Worm (Caenorhabditis elegans) whole organism, L4 larva: ENCODE data around the gene ZC513.14.

ENCODE experiments used
- F10B5.3 ChIP-seq: sonication (generic microtip); optimal IDR thresholded peaks from 2 replicates; lab custom pipeline; 2016; ENCODE audit warnings: mild to moderate bottlenecking, missing genetic modification characterization, missing compliant biosample characterization
- R02D3.7 ChIP-seq: fragments of 150-350 bp; sonication (generic microtip); optimal IDR thresholded peaks from 3 replicates; lab custom pipeline; 2014; ENCODE audit warnings: missing biosample characterization, missing genetic modification characterization
- T20F7.1 ChIP-seq: fragments of 200-800 bp; sonication (Bioruptor generic); optimal IDR thresholded peaks from 2 replicates; lab custom pipeline; 2018; ENCODE audit warnings: mild to moderate bottlenecking, missing genetic modification characterization, missing compliant biosample characterization
- T26A8.4 ChIP-seq: fragments of 200-800 bp; sonication (Bioruptor generic); IDR thresholded peaks from 2 replicates; pipeline ENCODE4 v1.3.6; 2022; ENCODE audit warnings: missing genetic modification characterization, missing compliant biosample characterization
- Y48G9A.11 ChIP-seq: fragments of 200-800 bp; sonication (Bioruptor generic); IDR thresholded peaks from 2 replicates; pipeline ENCODE4 v1.3.6; 2022; ENCODE audit warnings: missing genetic modification reagents, missing genetic modification characterization, missing compliant biosample characterization
- Y75B8A.6 ChIP-seq: fragments of 200-800 bp; sonication (Bioruptor generic); IDR thresholded peaks from 2 replicates; pipeline ENCODE4 v1.3.6; 2022; ENCODE audit warnings: missing genetic modification reagents, missing genetic modification characterization, missing compliant biosample characterization
- ZK337.2 ChIP-seq: fragments of 200-800 bp; sonication (Bioruptor generic); IDR thresholded peaks from 2 replicates; pipeline ENCODE4 v1.3.6; 2022; ENCODE audit warnings: missing genetic modification reagents, missing genetic modification characterization, missing compliant biosample characterization
- aha-1 ChIP-seq: fragments of 150-350 bp; peaks from one replicate; lab custom pipeline; 2014; ENCODE audit warnings: missing biosample characterization, missing genetic modification characterization
- ama-1 ChIP-seq: fragments of 150-350 bp; optimal IDR thresholded peaks from 2 replicates; lab custom pipeline; 2014; ENCODE audit warnings: inconsistent platforms, mixed read lengths
- arid-1 ChIP-seq: fragments of 200-800 bp; sonication (Bioruptor generic); conservative IDR thresholded peaks from 2 replicates; pipeline ENCODE4 v1.3.6; 2022; ENCODE audit warnings: missing genetic modification reagents, missing genetic modification characterization, missing compliant biosample characterization
- ceh-20 ChIP-seq: fragments of 200-800 bp; sonication (Bioruptor generic); IDR thresholded peaks from 2 replicates; pipeline ENCODE4 v1.3.6; 2022; ENCODE audit warnings: missing genetic modification reagents, missing genetic modification characterization, missing compliant biosample characterization
- ceh-62 ChIP-seq: sonication (generic microtip); optimal IDR thresholded peaks from 2 replicates; lab custom pipeline; 2017; ENCODE audit warnings: missing biosample characterization, missing genetic modification characterization
- ces-1 ChIP-seq: fragments of 150-350 bp; sonication (generic microtip); optimal IDR thresholded peaks from 4 replicates; lab custom pipeline; 2014; ENCODE audit warnings: missing biosample characterization, missing genetic modification reagents, missing genetic modification characterization
- ctbp-1 ChIP-seq: fragments of 200-800 bp; sonication (Bioruptor generic); IDR thresholded peaks from 2 replicates; pipeline ENCODE4 v1.3.6; 2022; ENCODE audit warnings: missing genetic modification reagents, missing genetic modification characterization, missing compliant biosample characterization
- daf-16 ChIP-seq, 3 experiments: sonication (generic microtip); optimal IDR thresholded peaks; 2 replicates each; lab custom pipeline; 2016 to 2017; ENCODE audit warnings: missing genetic modification characterization in 3 of 3, missing genetic modification reagents in 3 of 3, mild to moderate bottlenecking in 2 of 3, missing compliant biosample characterization in 2 of 3, missing biosample characterization in 1 of 3, moderate library complexity in 1 of 3
- daf-19 ChIP-seq: fragments of 200-800 bp; sonication (Bioruptor generic); conservative IDR thresholded peaks from 2 replicates; pipeline ENCODE4 v1.3.6; 2022; ENCODE audit warnings: missing genetic modification characterization, missing compliant biosample characterization
- daf-8 ChIP-seq: fragments of 200-800 bp; sonication (Bioruptor generic); IDR thresholded peaks from 2 replicates; pipeline ENCODE4 v1.3.6; 2022; ENCODE audit warnings: missing genetic modification characterization, missing compliant biosample characterization
- dmd-8 ChIP-seq: fragments of 200-800 bp; sonication (Bioruptor generic); IDR thresholded peaks from 2 replicates; pipeline ENCODE4 v1.3.6; 2022; ENCODE audit warnings: missing genetic modification characterization, missing compliant biosample characterization
- dmd-9 ChIP-seq: fragments of 200-800 bp; sonication (Bioruptor generic); IDR thresholded peaks from 2 replicates; pipeline ENCODE4 v1.3.6; 2022; ENCODE audit warnings: missing genetic modification reagents, missing genetic modification characterization, missing compliant biosample characterization
- dve-1 ChIP-seq: sonication (generic microtip); optimal IDR thresholded peaks from 2 replicates; lab custom pipeline; 2017; ENCODE audit warnings: antibody characterized with exemption, mild to moderate bottlenecking, missing genetic modification characterization, missing compliant biosample characterization; ENCODE audit not compliant: insufficient read depth
- fos-1 ChIP-seq: fragments of 150-350 bp; optimal IDR thresholded peaks from 2 replicates; lab custom pipeline; 2014; ENCODE audit warnings: missing biosample characterization, missing genetic modification characterization
- gei-8 ChIP-seq: fragments of 200-800 bp; sonication (Bioruptor generic); optimal IDR thresholded peaks from 2 replicates; lab custom pipeline; 2018; ENCODE audit warnings: mild to moderate bottlenecking, missing genetic modification characterization, missing compliant biosample characterization
- hlh-30 ChIP-seq: sonication (generic microtip); optimal IDR thresholded peaks from 2 replicates; lab custom pipeline; 2017; ENCODE audit warnings: antibody characterized with exemption, mild to moderate bottlenecking, missing genetic modification characterization, missing compliant biosample characterization; ENCODE audit not compliant: insufficient read depth
- hmg-1.1 ChIP-seq: fragments of 200-800 bp; sonication (Bioruptor generic); IDR thresholded peaks from 2 replicates; pipeline ENCODE4 v1.3.6; 2022; ENCODE audit warnings: missing genetic modification reagents, missing genetic modification characterization, missing compliant biosample characterization
- lin-1 ChIP-seq: fragments of 200-800 bp; sonication (Bioruptor generic); IDR thresholded peaks from 2 replicates; pipeline ENCODE4 v1.3.6; 2022; ENCODE audit warnings: missing genetic modification reagents, missing genetic modification characterization, missing compliant biosample characterization
- lin-13 ChIP-seq: fragments of 150-350 bp; optimal IDR thresholded peaks from 2 replicates; lab custom pipeline; 2014; ENCODE audit warnings: missing biosample characterization, missing genetic modification reagents, missing genetic modification characterization
- lin-29 ChIP-seq: fragments of 200-800 bp; sonication (Bioruptor generic); IDR thresholded peaks from 2 replicates; pipeline ENCODE4 v1.3.6; 2022; ENCODE audit warnings: missing genetic modification reagents, missing genetic modification characterization, missing compliant biosample characterization
- lin-38 ChIP-seq: fragments of 200-800 bp; sonication (Bioruptor generic); IDR thresholded peaks from 2 replicates; pipeline ENCODE4 v1.3.6; 2022; ENCODE audit warnings: missing genetic modification reagents, missing genetic modification characterization, missing compliant biosample characterization
- lin-39 ChIP-seq: fragments of 150-350 bp; optimal IDR thresholded peaks from 2 replicates; lab custom pipeline; 2014; ENCODE audit warnings: missing biosample characterization, missing genetic modification reagents, missing genetic modification characterization
- mdl-1 ChIP-seq, 2 experiments: fragments of 150-350 bp in 1 of 2; sonication (generic microtip) in 1 of 2; optimal IDR thresholded peaks; 2 replicates each; lab custom pipeline; 2014 to 2017; ENCODE audit warnings: missing biosample characterization in 2 of 2, missing genetic modification characterization in 2 of 2
- mep-1 ChIP-seq: fragments of 150-350 bp; sonication (generic microtip); optimal IDR thresholded peaks from 3 replicates; lab custom pipeline; 2014; ENCODE audit warnings: missing biosample characterization, missing genetic modification characterization
- mes-2 ChIP-seq: sonication (generic microtip); optimal IDR thresholded peaks from 2 replicates; lab custom pipeline; 2016; ENCODE audit warnings: missing genotype, mild to moderate bottlenecking, missing genetic modification characterization, missing compliant biosample characterization; ENCODE audit not compliant: poor library complexity, severe bottlenecking
- mxl-2 ChIP-seq: fragments of 200-800 bp; sonication (Bioruptor generic); conservative IDR thresholded peaks from 2 replicates; pipeline ENCODE4 v1.3.6; 2022; ENCODE audit warnings: missing genetic modification reagents, missing genetic modification characterization, missing compliant biosample characterization
- nhr-10 ChIP-seq: fragments of 150-350 bp; optimal IDR thresholded peaks from 2 replicates; lab custom pipeline; 2014; ENCODE audit warnings: missing biosample characterization, missing genetic modification characterization
- nhr-111 ChIP-seq: fragments of 200-800 bp; sonication (Bioruptor generic); optimal IDR thresholded peaks from 2 replicates; lab custom pipeline; 2018; ENCODE audit warnings: mild to moderate bottlenecking, missing genetic modification characterization, missing compliant biosample characterization
- nhr-25 ChIP-seq: sonication (generic microtip); optimal IDR thresholded peaks from 2 replicates; lab custom pipeline; 2017; ENCODE audit warnings: missing genetic modification characterization, mild to moderate bottlenecking, missing compliant biosample characterization, antibody characterized with exemption, moderate library complexity, borderline replicate concordance; ENCODE audit not compliant: insufficient read depth
- nhr-42 ChIP-seq: fragments of 200-800 bp; sonication (Bioruptor generic); IDR thresholded peaks from 2 replicates; pipeline ENCODE4 v1.3.6; 2022; ENCODE audit warnings: missing genetic modification characterization, missing compliant biosample characterization
- nhr-48 ChIP-seq: sonication (generic microtip); optimal IDR thresholded peaks from 2 replicates; lab custom pipeline; 2016; ENCODE audit warnings: mild to moderate bottlenecking, missing genetic modification characterization, missing compliant biosample characterization
- nhr-6 ChIP-seq: fragments of 150-350 bp; optimal IDR thresholded peaks from 2 replicates; lab custom pipeline; 2014; ENCODE audit warnings: missing biosample characterization, missing genetic modification characterization
- nhr-76 ChIP-seq: fragments of 150-350 bp; optimal IDR thresholded peaks from 2 replicates; lab custom pipeline; 2014; ENCODE audit warnings: missing biosample characterization, missing genetic modification characterization
- nhr-77 ChIP-seq: fragments of 150-350 bp; optimal IDR thresholded peaks from 2 replicates; lab custom pipeline; 2014; ENCODE audit warnings: missing biosample characterization, missing genetic modification characterization
- pqm-1 ChIP-seq: sonication (generic microtip); optimal IDR thresholded peaks from 2 replicates; lab custom pipeline; 2017; ENCODE audit warnings: missing biosample characterization, missing genetic modification characterization
- rbr-2 ChIP-seq: sonication (generic microtip); optimal IDR thresholded peaks from 2 replicates; lab custom pipeline; 2016; ENCODE audit warnings: missing genotype, missing genetic modification characterization, missing compliant biosample characterization
- sdz-12 ChIP-seq: fragments of 200-800 bp; sonication (Bioruptor generic); optimal IDR thresholded peaks from 2 replicates; lab custom pipeline; 2018; ENCODE audit warnings: mild to moderate bottlenecking, missing genetic modification characterization, missing compliant biosample characterization
- skn-1 ChIP-seq: fragments of 150-350 bp; optimal IDR thresholded peaks from 2 replicates; lab custom pipeline; 2014; ENCODE audit warnings: missing biosample characterization, missing genetic modification characterization
- unc-130 ChIP-seq: sonication (generic microtip); optimal IDR thresholded peaks from 2 replicates; lab custom pipeline; 2016; ENCODE audit warnings: missing genetic modification reagents, missing genetic modification characterization, missing compliant biosample characterization
- unc-39 ChIP-seq: sonication (generic microtip); optimal IDR thresholded peaks from 2 replicates; lab custom pipeline; 2017; ENCODE audit warnings: missing biosample characterization, missing genetic modification characterization
- vab-7 ChIP-seq: fragments of 200-800 bp; sonication (Bioruptor generic); IDR thresholded peaks from 2 replicates; pipeline ENCODE4 v1.3.6; 2022; ENCODE audit warnings: missing genetic modification reagents, missing genetic modification characterization, missing compliant biosample characterization
- zip-2 ChIP-seq: fragments of 150-350 bp; optimal IDR thresholded peaks from 2 replicates; lab custom pipeline; 2014; ENCODE audit warnings: missing biosample characterization, missing genetic modification characterization
- ztf-11 ChIP-seq: fragments of 150-350 bp; optimal IDR thresholded peaks from 2 replicates; lab custom pipeline; 2014; ENCODE audit warnings: missing biosample characterization, missing genetic modification characterization
- ztf-7 ChIP-seq: fragments of 150-350 bp; optimal IDR thresholded peaks from 2 replicates; lab custom pipeline; 2014; ENCODE audit warnings: missing biosample characterization, missing genetic modification characterization

The ZC513.14 gene

DNA sequence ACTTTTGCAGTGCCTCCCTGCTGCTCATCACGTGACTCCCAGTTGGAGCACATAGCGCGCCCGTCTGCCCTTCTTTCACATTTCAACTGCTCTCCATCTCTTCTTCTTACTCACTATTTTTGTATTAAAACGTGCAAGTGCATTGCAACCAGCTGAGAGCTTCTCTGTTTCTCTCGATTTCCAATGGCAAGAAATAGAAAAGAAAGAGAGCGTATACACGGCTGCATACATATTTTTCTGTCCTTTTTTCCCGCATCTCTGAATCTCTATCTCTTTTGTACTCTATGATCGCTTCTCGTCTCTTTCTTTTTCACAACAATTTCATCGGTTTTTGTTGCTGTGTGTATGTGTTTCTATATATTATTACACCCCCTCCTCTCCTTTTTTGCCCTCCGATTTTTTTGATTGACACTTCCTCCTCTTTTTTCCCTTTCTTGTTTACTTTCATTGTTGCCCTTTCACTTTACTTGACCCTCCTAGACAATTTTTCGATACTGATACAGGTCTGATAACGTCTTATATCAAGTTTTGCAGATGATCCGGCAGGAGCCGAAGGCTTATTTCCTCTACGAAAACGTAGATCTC, 34.8 kb downstream of the ZC513.14 start, which contains the start of gene Y97E10AR.1 (continued):
- TF ChIP-seq lin-29 (GFP tag; lab: Robert Waterston, UW) = no peak
- TF ChIP-seq ceh-20 (GFP tag; lab: Robert Waterston, UW) = no peak
- no peak for TF ChIP-seq Y75B8A.6
- no peak for TF ChIP-seq daf-19 (GFP tag; lab: Robert Waterston, UW)
- 0 out of 2 replicates have a peak, but pooled peaks have one; percentile 39 for TF ChIP-seq T26A8.4
- no peak for TF ChIP-seq F10B5.3 (tag; lab: Kevin White, UChicago)
- peak in 1 of 2 experiments; percentile 86 for TF ChIP-seq mdl-1 (tag; optimal IDR thresholded peaks at IDR 0.05; lab: Kevin White, UChicago)
- no peak for TF ChIP-seq lin-13 (GFP tag; lab: Kevin White, UChicago)
- TF ChIP-seq Y48G9A.11 (GFP tag; lab: Robert Waterston, UW) = no peak
- TF ChIP-seq ces-1 = no peak
- TF ChIP-seq nhr-76 (tag; lab: Kevin White, UChicago) = no peak
- TF ChIP-seq lin-38 (GFP tag; lab: Robert Waterston, UW) = no peak
- TF ChIP-seq nhr-111 (GFP tag; lab: Kevin White, UChicago) = no peak
- peak; percentile 99 for TF ChIP-seq aha-1 (tag; lab: Kevin White, UChicago)
- TF ChIP-seq vab-7 (GFP tag; lab: Robert Waterston, UW) = no peak
- no peak for TF ChIP-seq zip-2 (tag; lab: Kevin White, UChicago)
- TF ChIP-seq nhr-42 (GFP tag; lab: Robert Waterston, UW) = no peak
- peak; percentile 42 for TF ChIP-seq mes-2 (tag; lab: Kevin White, UChicago)
- no peak for TF ChIP-seq unc-130 (GFP tag; lab: Kevin White, UChicago)
- peak; percentile 83 for TF ChIP-seq ctbp-1 (GFP tag; lab: Robert Waterston, UW)
- TF ChIP-seq ztf-7 (tag; lab: Kevin White, UChicago) = no peak
- TF ChIP-seq nhr-77 (tag; lab: Kevin White, UChicago) = peak; percentile 76
- TF ChIP-seq skn-1 (tag; lab: Kevin White, UChicago) = no peak
- TF ChIP-seq ama-1 = no peak
- TF ChIP-seq ZK337.2 (GFP tag; lab: Robert Waterston, UW) = no peak
- 0 out of 2 replicates have a peak, but pooled peaks have one; percentile 42 for TF ChIP-seq mxl-2 (GFP tag; lab: Robert Waterston, UW)
- TF ChIP-seq ceh-62 (tag; lab: Kevin White, UChicago) = no peak
- TF ChIP-seq nhr-25 = no peak
- peak; percentile 84 for TF ChIP-seq mep-1 (tag; lab: Kevin White, UChicago)
- TF ChIP-seq fos-1 (tag; lab: Kevin White, UChicago) = no peak
- TF ChIP-seq gei-8 = peak; percentile 86
- no peak for TF ChIP-seq daf-8 (GFP tag; lab: Robert Waterston, UW)
- TF ChIP-seq nhr-6 = no peak
- peak; percentile 85 for TF ChIP-seq hmg-1.1 (GFP tag; lab: Robert Waterston, UW)
- TF ChIP-seq lin-1 = no peak
- no peak for TF ChIP-seq nhr-10 (tag; lab: Kevin White, UChicago)
- no peak for TF ChIP-seq ztf-11 (tag; lab: Kevin White, UChicago)
- TF ChIP-seq arid-1 (GFP tag; lab: Robert Waterston, UW) = no peak
- peak; percentile 73 for TF ChIP-seq dve-1
- peak; percentile 86 for TF ChIP-seq nhr-48 (tag; lab: Kevin White, UChicago)
- peak; percentile 74 for TF ChIP-seq T20F7.1 (GFP tag; lab: Kevin White, UChicago)
- TF ChIP-seq pqm-1 (tag; lab: Kevin White, UChicago) = peak; percentile 63
- TF ChIP-seq lin-39 (tag; lab: Kevin White, UChicago) = no peak
- TF ChIP-seq dmd-8 = no peak
- TF ChIP-seq daf-16 (GFP tag; optimal IDR thresholded peaks at IDR 0.05; lab: Kevin White, UChicago) = peak in 1 of 2 experiments; percentile 75
- peak; percentile 87 for TF ChIP-seq daf-16 (tag; optimal IDR thresholded peaks at IDR 0.05; lab: Kevin White, UChicago)
- TF ChIP-seq rbr-2 (tag; lab: Kevin White, UChicago) = no peak
- peak; percentile 95 for TF ChIP-seq hlh-30 (tag; lab: Kevin White, UChicago)
- no peak for TF ChIP-seq R02D3.7
- TF ChIP-seq unc-39 (tag; lab: Kevin White, UChicago) = no peak
- TF ChIP-seq sdz-12 = no peak
- no peak for TF ChIP-seq dmd-9 (GFP tag; lab: Robert Waterston, UW)
